Worm (Caenorhabditis elegans) whole organism, young adult: ENCODE measurements around the gene srab-21.

Experiments used
- F49E8.2 ChIP-seq: sonication (generic microtip); optimal IDR thresholded peaks from 3 replicates; lab custom pipeline; 2017; ENCODE audit warnings: missing genetic modification characterization, mild to moderate bottlenecking, missing compliant biosample characterization, antibody characterized with exemption, moderate library complexity; ENCODE audit not compliant: insufficient read depth
- ZK185.1 ChIP-seq: sonication (generic microtip); optimal IDR thresholded peaks from 2 replicates; lab custom pipeline; 2016; ENCODE audit warnings: mild to moderate bottlenecking, missing genetic modification characterization, missing compliant biosample characterization; ENCODE audit not compliant: poor library complexity, severe bottlenecking
- attf-5 ChIP-seq: fragments of 200-800 bp; sonication (Bioruptor generic); optimal IDR thresholded peaks from 2 replicates; lab custom pipeline; 2018; ENCODE audit warnings: mild to moderate bottlenecking, missing genetic modification characterization, missing compliant biosample characterization
- egl-44 ChIP-seq: fragments of 200-800 bp; sonication (Bioruptor generic); IDR thresholded peaks from 2 replicates; pipeline ENCODE4 v1.3.6; 2022; ENCODE audit warnings: missing genetic modification reagents, missing genetic modification characterization, missing compliant biosample characterization
- hlh-26 ChIP-seq: fragments of 200-800 bp; sonication (Bioruptor generic); conservative IDR thresholded peaks from 2 replicates; pipeline ENCODE4 v1.3.6; 2022; ENCODE audit warnings: missing genetic modification reagents, missing genetic modification characterization, missing compliant biosample characterization
- mel-28 ChIP-seq: sonication (generic microtip); optimal IDR thresholded peaks from 2 replicates; lab custom pipeline; 2016; ENCODE audit warnings: borderline replicate concordance, mild to moderate bottlenecking, missing genetic modification characterization, missing compliant biosample characterization
- nhr-179 ChIP-seq: sonication (generic microtip); optimal IDR thresholded peaks from 2 replicates; lab custom pipeline; 2016; ENCODE audit warnings: mild to moderate bottlenecking, missing genetic modification characterization, missing compliant biosample characterization
- snpc-4 ChIP-seq, 5 experiments: fragments of 150-350 bp in 1 of 5; sonication (generic microtip) in 4 of 5; optimal IDR thresholded peaks; 2 replicates each; lab custom pipeline; 2014 to 2018; ENCODE audit warnings: missing genetic modification characterization in 5 of 5, missing biosample characterization in 3 of 5, antibody characterized with exemption in 2 of 5, mild to moderate bottlenecking in 2 of 5, missing compliant biosample characterization in 2 of 5, missing genotype in 2 of 5, moderate library complexity in 2 of 5, missing genetic modification reagents in 1 of 5
- unc-130 ChIP-seq: sonication (generic microtip); optimal IDR thresholded peaks from 2 replicates; lab custom pipeline; 2016; ENCODE audit warnings: missing genetic modification reagents, missing genetic modification characterization, missing compliant biosample characterization
- unc-62 ChIP-seq: fragments of 150-350 bp; optimal IDR thresholded peaks from 2 replicates; lab custom pipeline; 2014; ENCODE audit warnings: missing biosample characterization, missing genetic modification reagents, missing genetic modification characterization

- TF ChIP-seq unc-62 (GFP tag; lab: Kevin White, UChicago) (no peak), egl-44 (GFP tag; lab: Robert Waterston, UW) (no peak), unc-130 (GFP tag; lab: Kevin White, UChicago) (no peak), snpc-4 (GFP tag; optimal IDR thresholded peaks at IDR 0.05; lab: Kevin White, UChicago) (no peak), snpc-4 (tag; optimal IDR thresholded peaks at IDR 0.05; lab: Kevin White, UChicago) (no peak), F49E8.2 (tag; lab: Kevin White, UChicago) (no peak), mel-28 (tag; lab: Kevin White, UChicago) (no peak), nhr-179 (tag; lab: Kevin White, UChicago) (no peak), ZK185.1 (tag; lab: Kevin White, UChicago) (no peak), hlh-26 (GFP tag; lab: Robert Waterston, UW) (no peak), attf-5 (GFP tag; lab: Kevin White, UChicago) (no peak)
These were observed 11.2 kb downstream of the srab-21 start, which contains the start of gene txt-11 for ce11 chrV:3413010-3413409.
